Worm (Caenorhabditis elegans): Measurements from ENCODE around the gene acn-1.

The acn-1 gene

DNA sequence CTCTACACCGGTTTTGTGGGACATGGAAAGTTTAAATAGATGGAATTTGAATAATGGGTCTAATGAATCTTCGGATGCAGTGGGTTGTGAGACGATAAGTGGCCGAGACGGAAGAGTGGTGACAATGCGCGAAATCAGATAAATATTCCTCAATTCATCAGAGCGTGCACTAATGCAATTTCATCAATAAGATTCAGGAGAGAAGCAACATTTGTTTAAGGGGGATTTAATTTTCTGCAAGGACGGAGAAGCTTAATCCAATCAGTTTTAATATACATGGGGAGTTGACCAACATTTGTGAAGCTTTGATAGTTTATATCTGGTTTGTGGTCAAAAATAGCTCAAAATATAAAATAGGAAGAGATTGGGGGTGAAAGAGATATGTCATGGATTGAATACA, 32.6 kb upstream of the acn-1 start:
- TF ChIP-seq pqm-1 (tag; optimal IDR thresholded peaks at IDR 0.05) (no peak), snpc-4 (tag; optimal IDR thresholded peaks at IDR 0.05) (no peak), mdl-1 (tag; optimal IDR thresholded peaks at IDR 0.05) (no peak), ztf-4 (tag; optimal IDR thresholded peaks at IDR 0.05) (no peak), mml-1 (tag; optimal IDR thresholded peaks at IDR 0.05) (no peak), unc-62 (GFP tag; optimal IDR thresholded peaks at IDR 0.05) (no peak), unc-39 (tag; optimal IDR thresholded peaks at IDR 0.05) (no peak), tbx-2 (tag; optimal IDR thresholded peaks at IDR 0.05) (no peak), nfya-1 (tag; optimal IDR thresholded peaks at IDR 0.05; ENCODE audit: insufficient read depth) (no peak), fkh-10 (GFP tag; optimal IDR thresholded peaks at IDR 0.05) (no peak), lsy-12 (tag; optimal IDR thresholded peaks at IDR 0.05) (no peak), skn-1 (tag; optimal IDR thresholded peaks at IDR 0.05) (no peak)

DNA sequence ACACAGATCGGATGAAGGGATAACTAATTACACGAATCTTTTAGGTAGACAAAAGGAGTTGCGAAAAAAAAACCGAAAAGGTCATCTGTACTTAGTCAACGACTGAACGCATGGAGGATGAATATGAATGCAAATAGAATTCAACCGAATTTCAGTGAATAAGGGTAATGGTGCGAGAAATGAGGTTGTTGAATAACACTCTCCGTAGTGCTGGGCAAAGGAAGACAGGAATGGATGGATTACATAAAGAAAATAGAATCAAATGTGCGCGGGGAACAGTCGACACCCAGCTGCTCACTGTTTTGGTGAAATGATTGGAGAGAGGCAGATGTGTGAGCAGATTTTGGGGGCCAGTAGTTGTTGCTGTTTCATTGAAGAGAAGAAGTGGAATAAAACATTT, 27.4 kb upstream of the acn-1 start:
- TF ChIP-seq nhr-25 (tag; optimal IDR thresholded peaks at IDR 0.05) (peak; percentile 31), egl-27 (tag; optimal IDR thresholded peaks at IDR 0.05) (no peak)

DNA sequence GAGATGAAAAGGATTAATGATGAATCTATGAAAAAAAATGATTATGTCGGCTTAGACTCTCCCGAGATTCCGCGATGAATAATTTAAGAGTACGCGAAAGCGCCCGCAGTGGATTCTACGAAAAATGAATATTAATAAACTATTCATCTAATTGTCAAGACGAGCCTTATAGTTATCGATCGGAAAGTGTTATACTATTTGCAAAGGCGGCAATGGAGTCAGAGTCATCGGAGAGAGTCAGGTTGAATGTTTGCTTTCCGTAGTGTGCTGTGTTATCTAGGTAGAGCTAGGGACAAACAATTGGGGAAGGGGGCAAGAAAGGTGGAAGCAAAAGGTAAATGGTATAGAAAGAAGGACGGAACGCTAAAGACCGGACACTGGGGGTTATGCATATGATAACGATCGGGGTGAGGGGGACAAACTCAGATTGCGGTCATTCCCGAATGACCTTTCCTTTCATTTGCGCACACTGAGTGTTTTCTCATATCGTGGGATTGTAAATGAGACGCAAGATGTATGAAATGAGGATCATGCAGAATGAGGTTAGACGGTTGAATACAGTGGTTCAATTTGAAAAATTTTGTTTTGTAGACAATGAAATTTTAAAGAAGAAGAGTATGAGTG, 26.0 kb upstream of the acn-1 start:
- TF ChIP-seq lsy-12 (tag; optimal IDR thresholded peaks at IDR 0.05) (no peak), lin-39 (tag; optimal IDR thresholded peaks at IDR 0.05) (no peak), nhr-237 (tag; optimal IDR thresholded peaks at IDR 0.05) (no peak), ceh-82 (tag; optimal IDR thresholded peaks at IDR 0.05) (no peak), nhr-43 (tag; optimal IDR thresholded peaks at IDR 0.05; ENCODE audit: poor library complexity, severe bottlenecking) (no peak), elt-2 (tag; optimal IDR thresholded peaks at IDR 0.05) (peak; percentile 22), pha-4 (tag; optimal IDR thresholded peaks at IDR 0.05) (peak; percentile 85), nhr-11 (tag; optimal IDR thresholded peaks at IDR 0.05) (no peak), snpc-4 (tag; optimal IDR thresholded peaks at IDR 0.05) (no peak), nhr-12 (tag; optimal IDR thresholded peaks at IDR 0.05) (no peak), fkh-10 (GFP tag; optimal IDR thresholded peaks at IDR 0.05) (no peak), ztf-4 (tag; optimal IDR thresholded peaks at IDR 0.05) (no peak), eor-1 (tag; optimal IDR thresholded peaks at IDR 0.05) (no peak), nhr-23 (tag; optimal IDR thresholded peaks at IDR 0.05) (peak; percentile 18), nhr-25 (tag; optimal IDR thresholded peaks at IDR 0.05) (peak; percentile 26), lin-15B (tag; optimal IDR thresholded peaks at IDR 0.05) (no peak), pqm-1 (tag; optimal IDR thresholded peaks at IDR 0.05) (peak; percentile 30)

DNA sequence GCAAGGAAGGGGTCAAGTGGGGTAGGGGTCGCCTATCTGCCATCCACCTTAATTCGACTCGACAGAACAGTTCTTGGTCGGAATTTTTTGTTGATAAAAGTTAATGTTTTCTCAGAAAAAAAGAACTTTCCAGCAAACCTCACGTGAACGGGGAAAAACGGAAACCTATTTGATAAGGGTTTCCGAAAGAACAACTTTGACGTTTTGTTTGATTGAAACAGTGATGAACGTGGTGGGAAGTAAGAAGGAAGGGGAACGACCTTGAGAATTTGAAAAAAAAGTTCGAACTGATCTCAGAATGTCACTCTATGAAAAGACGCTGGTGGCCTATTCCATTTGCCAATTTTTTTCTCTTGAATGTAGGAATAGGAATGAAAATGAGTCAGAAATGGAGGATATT, 25.5 kb upstream of the acn-1 start:
- TF ChIP-seq nhr-23 (tag; optimal IDR thresholded peaks at IDR 0.05) (peak; percentile 9), fkh-10 (GFP tag; optimal IDR thresholded peaks at IDR 0.05) (no peak), mml-1 (tag; optimal IDR thresholded peaks at IDR 0.05) (no peak), sea-2 (GFP tag; optimal IDR thresholded peaks at IDR 0.05) (no peak), elt-2 (tag; optimal IDR thresholded peaks at IDR 0.05) (peak; percentile 36), nhr-11 (tag; optimal IDR thresholded peaks at IDR 0.05) (no peak), hmg-11 (tag; optimal IDR thresholded peaks at IDR 0.05) (no peak)

DNA sequence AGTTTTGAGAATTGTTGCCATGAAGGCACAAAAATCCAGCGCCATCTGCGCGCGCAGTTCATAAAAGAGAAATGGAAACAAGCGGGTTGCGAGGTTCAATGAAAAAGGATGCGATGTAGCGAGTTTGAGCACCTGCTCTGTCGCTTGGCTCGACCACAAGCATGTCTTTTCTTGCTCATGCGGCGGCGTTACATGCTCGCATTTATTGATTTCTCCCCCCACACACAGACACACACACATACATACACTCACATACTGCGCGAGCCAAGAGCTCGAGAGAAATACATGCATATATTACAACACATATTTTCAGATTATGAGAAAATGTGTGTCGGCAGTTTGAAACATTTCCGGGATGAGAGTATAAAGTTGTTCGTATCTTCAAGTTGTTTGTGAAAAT, 24.9 kb upstream of the acn-1 start:
- TF ChIP-seq hmg-11 (tag; optimal IDR thresholded peaks at IDR 0.05) (peak; percentile 61), elt-1 (tag; optimal IDR thresholded peaks at IDR 0.05) (no peak), lin-39 (tag; optimal IDR thresholded peaks at IDR 0.05) (peak; percentile 66), fos-1 (tag; optimal IDR thresholded peaks at IDR 0.05) (no peak), nfya-1 (tag; optimal IDR thresholded peaks at IDR 0.05; ENCODE audit: insufficient read depth) (peak; percentile 52), pha-4 (tag; optimal IDR thresholded peaks at IDR 0.05) (peak; percentile 5), ama-1 (optimal IDR thresholded peaks at IDR 0.05) (peak; percentile 20), sea-2 (GFP tag; optimal IDR thresholded peaks at IDR 0.05) (peak; percentile 67)

DNA sequence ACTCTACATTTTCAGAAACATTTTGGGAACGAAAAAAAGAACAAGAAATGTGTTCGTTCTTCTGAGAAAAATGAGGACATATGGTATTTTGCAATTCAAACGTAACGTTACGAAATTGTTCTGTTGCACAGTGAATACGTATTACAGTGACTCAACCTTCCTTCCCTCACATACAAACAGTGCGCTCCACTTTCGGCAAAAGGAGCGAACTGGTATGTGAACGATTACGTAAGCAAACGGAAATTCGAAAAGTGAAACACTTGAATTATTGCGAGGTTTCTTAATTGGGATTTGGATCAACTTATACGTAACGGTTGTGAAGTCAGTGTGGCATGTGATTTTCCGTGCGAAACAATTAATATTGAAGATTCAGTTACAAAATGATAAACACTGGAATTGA, 23.9 kb upstream of the acn-1 start:
- peak; percentile 38 for TF ChIP-seq ama-1 (optimal IDR thresholded peaks at IDR 0.05)
- no peak for TF ChIP-seq nhr-11 (tag; optimal IDR thresholded peaks at IDR 0.05)

All from whole organism, L3 larva.